Worm (Caenorhabditis elegans): ENCODE data around the gene cpar-1.
A peak's percentile ranks its signal among the peaks of the same experiment; 100 is the strongest.

cpar-1 gene

ce11 chrIII:9443417-9444027 is 9.7 kb downstream of the cpar-1 start, which contains the start of gene pir-2 (continued):
- TF ChIP-seq nhr-11 (tag; optimal IDR thresholded peaks at IDR 0.05): no peak

ce11 chrIII:9449831-9450230 is 16.0 kb downstream of the cpar-1 start, which contains the start of gene F54C8.6:
Gene F54C8.6, minus strand, starts transcription at chrIII:9449931.
- TF ChIP-seq ceh-22 (tag; optimal IDR thresholded peaks at IDR 0.05) (no peak), ttx-3 (tag; optimal IDR thresholded peaks at IDR 0.05) (no peak), ceh-48 (tag; optimal IDR thresholded peaks at IDR 0.05) (no peak), ama-1 (optimal IDR thresholded peaks at IDR 0.05) (no peak), ceh-6 (GFP tag; optimal IDR thresholded peaks at IDR 0.05) (no peak), zip-5 (tag; optimal IDR thresholded peaks at IDR 0.05) (no peak), fax-1 (tag; optimal IDR thresholded peaks at IDR 0.05) (no peak), hlh-8 (tag; optimal IDR thresholded peaks at IDR 0.05) (no peak), eyg-1 (tag; optimal IDR thresholded peaks at IDR 0.05) (no peak), pag-3 (tag; optimal IDR thresholded peaks at IDR 0.05; ENCODE audit: borderline replicate concordance) (no peak), lin-11 (tag; optimal IDR thresholded peaks at IDR 0.05) (no peak), npax-4 (tag; optimal IDR thresholded peaks at IDR 0.05) (no peak), nhr-232 (tag; optimal IDR thresholded peaks at IDR 0.05) (no peak), pros-1 (tag; optimal IDR thresholded peaks at IDR 0.05) (no peak), sox-2 (GFP tag; IDR thresholded peaks at IDR 0.05) (no peak), hlh-6 (tag; optimal IDR thresholded peaks at IDR 0.05) (no peak), K02D7.2 (tag; optimal IDR thresholded peaks at IDR 0.05) (no peak), sdc-2 (tag; optimal IDR thresholded peaks at IDR 0.05) (no peak), mec-3 (tag; optimal IDR thresholded peaks at IDR 0.05; ENCODE audit: borderline replicate concordance) (no peak)

- TF ChIP-seq pax-1 (tag; optimal IDR thresholded peaks at IDR 0.05): no peak
- TF ChIP-seq Y22D7AL.16 (tag; optimal IDR thresholded peaks at IDR 0.05): no peak
- peak; percentile 10; the same call in 1 of the 2 replicates for TF ChIP-seq sox-2 (GFP tag; IDR thresholded peaks at IDR 0.05)
- TF ChIP-seq ceh-14 (tag; optimal IDR thresholded peaks at IDR 0.05): peak; percentile 19
- no peak for TF ChIP-seq K09A11.1 (tag; optimal IDR thresholded peaks at IDR 0.05; ENCODE audit: insufficient read depth)
- TF ChIP-seq ceh-31 (tag; optimal IDR thresholded peaks at IDR 0.05): peak; percentile 92
- no peak for TF ChIP-seq hlh-13 (GFP tag; optimal IDR thresholded peaks at IDR 0.05)
- no peak for TF ChIP-seq ceh-9 (tag; optimal IDR thresholded peaks at IDR 0.05)
- TF ChIP-seq ceh-30 (tag; optimal IDR thresholded peaks at IDR 0.05): no peak
- no peak for TF ChIP-seq nhr-11 (tag; optimal IDR thresholded peaks at IDR 0.05)
- no peak for TF ChIP-seq unc-3 (GFP tag; conservative IDR thresholded peaks at IDR 0.05)
- TF ChIP-seq unc-3 (tag; optimal IDR thresholded peaks at IDR 0.05): no peak
- TF ChIP-seq zip-5 (tag; optimal IDR thresholded peaks at IDR 0.05): no peak
- no peak for TF ChIP-seq ceh-18 (tag; optimal IDR thresholded peaks at IDR 0.05)
- TF ChIP-seq hlh-6 (tag; optimal IDR thresholded peaks at IDR 0.05): no peak
- TF ChIP-seq lin-11 (tag; optimal IDR thresholded peaks at IDR 0.05): no peak
- no peak for TF ChIP-seq C38D4.7 (GFP tag; optimal IDR thresholded peaks at IDR 0.05)
- peak; percentile 55 for TF ChIP-seq unc-42 (tag; optimal IDR thresholded peaks at IDR 0.05)
- TF ChIP-seq ceh-34 (tag; optimal IDR thresholded peaks at IDR 0.05): peak; percentile 58
- TF ChIP-seq ets-4 (tag; optimal IDR thresholded peaks at IDR 0.05): no peak
- peak; percentile 40 for TF ChIP-seq unc-55 (GFP tag; optimal IDR thresholded peaks at IDR 0.05)
- no peak for TF ChIP-seq fax-1 (tag; optimal IDR thresholded peaks at IDR 0.05)
- no peak for TF ChIP-seq ceh-24 (tag; optimal IDR thresholded peaks at IDR 0.05)
- no peak for TF ChIP-seq rnt-1 (tag; optimal IDR thresholded peaks at IDR 0.05)
- TF ChIP-seq ttx-3 (tag; optimal IDR thresholded peaks at IDR 0.05): no peak
- TF ChIP-seq ceh-2 (tag; optimal IDR thresholded peaks at IDR 0.05): no peak
- TF ChIP-seq gmeb-2 (tag; optimal IDR thresholded peaks at IDR 0.05): no peak
- no peak for TF ChIP-seq dmd-4 (tag; optimal IDR thresholded peaks at IDR 0.05; ENCODE audit: borderline replicate concordance)
- TF ChIP-seq pha-2 (tag; optimal IDR thresholded peaks at IDR 0.05): no peak
- TF ChIP-seq ahr-1 (tag; optimal IDR thresholded peaks at IDR 0.05): no peak
- peak; percentile 15 for TF ChIP-seq tbx-2 (tag; optimal IDR thresholded peaks at IDR 0.05)
- no peak for TF ChIP-seq che-1 (tag; optimal IDR thresholded peaks at IDR 0.05)
- peak; percentile 41 for TF ChIP-seq nfya-1 (tag; optimal IDR thresholded peaks at IDR 0.05)
- TF ChIP-seq hlh-30 (tag; optimal IDR thresholded peaks at IDR 0.05; ENCODE audit: insufficient read depth): peak; percentile 93
- peak; percentile 51 for TF ChIP-seq ref-2 (tag; optimal IDR thresholded peaks at IDR 0.05)
Measured at ce11 chrIII:9450933-9451332, 17.1 kb downstream of the cpar-1 start.

Data from whole organism, late embryonic.